Worm (Caenorhabditis elegans): Measurements from ENCODE around the gene F08F3.8.

ce11 chrV:5419915-5420314 lies 12.5 kb downstream of the F08F3.8 start, which contains the start of gene F08F3.6:
- TF ChIP-seq pha-4 (tag; optimal IDR thresholded peaks at IDR 0.05) (no peak), attf-6 (GFP tag; IDR thresholded peaks at IDR 0.05) (no peak), unc-62 (GFP tag; optimal IDR thresholded peaks at IDR 0.05) (no peak), lin-35 (GFP tag; optimal IDR thresholded peaks at IDR 0.05) (no peak), Y53F4B.3 (GFP tag; IDR thresholded peaks at IDR 0.05) (no peak), F33H1.4 (GFP tag; IDR thresholded peaks at IDR 0.05) (no peak), ceh-58 (GFP tag; IDR thresholded peaks at IDR 0.05) (no peak), ZK185.1 (tag; optimal IDR thresholded peaks at IDR 0.05; ENCODE audit: poor library complexity, severe bottlenecking) (no peak), dpff-1 (tag; optimal IDR thresholded peaks at IDR 0.05) (no peak)
